Fruit fly (Drosophila melanogaster): Measurements from ENCODE around the gene CAH8.

Gene CAH8

DNA sequence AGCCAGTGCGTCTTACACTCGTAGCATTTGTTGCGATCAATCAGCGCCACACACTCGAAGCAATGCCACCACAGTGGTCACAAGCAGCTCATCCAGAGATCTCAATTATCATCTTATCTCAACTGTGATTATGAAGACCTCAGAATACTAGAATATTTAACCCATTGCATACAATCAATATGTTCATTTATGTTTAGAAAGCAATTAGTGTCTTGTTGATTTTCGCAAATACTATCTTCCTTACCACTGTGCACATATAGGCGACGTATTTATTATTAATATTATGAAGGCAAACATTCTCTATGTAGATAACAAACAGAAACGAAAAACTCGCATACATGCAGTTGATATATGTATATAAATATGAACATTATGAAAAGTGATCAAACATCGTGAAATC lies 30.7 kb downstream of the CAH8 start (continued):
- TF ChIP-seq Sox102F (GFP tag; optimal IDR thresholded peaks at IDR 0.05), result peak; percentile 76
- TF ChIP-seq nau (GFP tag; optimal IDR thresholded peaks at IDR 0.05), result peak; percentile 86
- TF ChIP-seq CG17385 (GFP tag; optimal IDR thresholded peaks at IDR 0.05), result peak; percentile 32
- peak; percentile 82 for TF ChIP-seq CG2875 (GFP tag; optimal IDR thresholded peaks at IDR 0.05)
- TF ChIP-seq Dip2 (GFP tag; IDR thresholded peaks at IDR 0.05), result no peak
- TF ChIP-seq CG10147 (GFP tag; optimal IDR thresholded peaks at IDR 0.05), result peak; percentile 40
- TF ChIP-seq CG12659 (GFP tag; optimal IDR thresholded peaks at IDR 0.05), result peak; percentile 54
- peak; percentile 67 for TF ChIP-seq phol (tag; optimal IDR thresholded peaks at IDR 0.05)
- peak; percentile 87 for TF ChIP-seq vvl (GFP tag; IDR thresholded peaks at IDR 0.05)
- no peak for TF ChIP-seq fru (optimal IDR thresholded peaks at IDR 0.05)
- peak; percentile 75 for TF ChIP-seq tgo (GFP tag; IDR thresholded peaks at IDR 0.05)
- TF ChIP-seq HLH3B (GFP tag; IDR thresholded peaks at IDR 0.05), result peak; percentile 79
- peak; percentile 69 for TF ChIP-seq unpg (GFP tag; optimal IDR thresholded peaks at IDR 0.05)
- TF ChIP-seq CG6791 (GFP tag; IDR thresholded peaks at IDR 0.05; ENCODE audit: partially characterized antibody), result no peak
- no peak for TF ChIP-seq tll (GFP tag; optimal IDR thresholded peaks at IDR 0.05)
- no peak for TF ChIP-seq Oaz (GFP tag; IDR thresholded peaks at IDR 0.05)
- TF ChIP-seq Nf-YC (tag; optimal IDR thresholded peaks at IDR 0.05), result no peak
- peak; percentile 72 for TF ChIP-seq CG8924 (tag; optimal IDR thresholded peaks at IDR 0.05)
- TF ChIP-seq Nf-YB (GFP tag; optimal IDR thresholded peaks at IDR 0.05), result peak; percentile 59
- peak; percentile 62; the same call in 1 of the 3 replicates for TF ChIP-seq CG34422 (GFP tag; IDR thresholded peaks at IDR 0.05)
- TF ChIP-seq CG3726 (GFP tag; IDR thresholded peaks at IDR 0.05), result 0 out of 3 replicates have a peak, but pooled peaks have one; percentile 50
- no peak for TF ChIP-seq CG7928 (GFP tag; optimal IDR thresholded peaks at IDR 0.05)
- TF ChIP-seq Ets65A (GFP tag), result no peak
- peak; percentile 82 for TF ChIP-seq dysf (GFP tag; IDR thresholded peaks at IDR 0.05)
- TF ChIP-seq insv (GFP tag; optimal IDR thresholded peaks at IDR 0.05), result no peak
- TF ChIP-seq CG12236 (GFP tag; optimal IDR thresholded peaks at IDR 0.05), result peak; percentile 66
- peak; percentile 81 for TF ChIP-seq CG1529 (GFP tag; optimal IDR thresholded peaks at IDR 0.05)
- peak; percentile 69 for TF ChIP-seq org-1 (GFP tag; optimal IDR thresholded peaks at IDR 0.05)
- peak; percentile 47 for TF ChIP-seq CG11723 (GFP tag; optimal IDR thresholded peaks at IDR 0.05)
- peak; percentile 73 for TF ChIP-seq tap (tag; optimal IDR thresholded peaks at IDR 0.05)
- peak; percentile 58 for TF ChIP-seq Ssrp (tag; optimal IDR thresholded peaks at IDR 0.05)
- TF ChIP-seq Lim3 (GFP tag; IDR thresholded peaks at IDR 0.05), result no peak
- TF ChIP-seq B-H1 (GFP tag; IDR thresholded peaks at IDR 0.05), result peak; percentile 76
- peak; percentile 65 for TF ChIP-seq lbe (GFP tag; optimal IDR thresholded peaks at IDR 0.05)
- peak; percentile 78 for TF ChIP-seq CG17829 (tag; optimal IDR thresholded peaks at IDR 0.05)
- TF ChIP-seq Vsx1 (GFP tag; optimal IDR thresholded peaks at IDR 0.05), result peak; percentile 59
- peak; percentile 57 for TF ChIP-seq CG12071 (GFP tag; optimal IDR thresholded peaks at IDR 0.05)
- no peak for TF ChIP-seq slp2 (GFP tag; optimal IDR thresholded peaks at IDR 0.05)
- TF ChIP-seq zen2 (GFP tag; IDR thresholded peaks at IDR 0.05; ENCODE audit: partially characterized antibody), result no peak
- TF ChIP-seq BtbVII (GFP tag; optimal IDR thresholded peaks at IDR 0.05), result peak; percentile 46
- no peak for TF ChIP-seq lov (optimal IDR thresholded peaks at IDR 0.05)
- peak; percentile 74; the same call in 1 of the 3 replicates for TF ChIP-seq lov (GFP tag; IDR thresholded peaks at IDR 0.05)
- peak; percentile 69 for TF ChIP-seq lab (GFP tag; optimal IDR thresholded peaks at IDR 0.05)
- TF ChIP-seq CTCF (GFP tag; optimal IDR thresholded peaks at IDR 0.05), result no peak
- TF ChIP-seq CG2678 (tag; optimal IDR thresholded peaks at IDR 0.05), result peak; percentile 81
- no peak; the same call in 1 of the 2 replicates for TF ChIP-seq Taf1 (GFP tag; IDR thresholded peaks at IDR 0.05)
- no peak for TF ChIP-seq Dref (GFP tag; IDR thresholded peaks at IDR 0.05)
- peak; percentile 18; the same call in 1 of the 2 replicates for TF ChIP-seq MBD-R2 (GFP tag; IDR thresholded peaks at IDR 0.05)
- peak; percentile 88 for TF ChIP-seq Xrp1 (GFP tag; IDR thresholded peaks at IDR 0.05)
- no peak for TF ChIP-seq pzg (GFP tag; optimal IDR thresholded peaks at IDR 0.05)
- TF ChIP-seq CG15269 (tag; optimal IDR thresholded peaks at IDR 0.05), result peak; percentile 56
- TF ChIP-seq z (GFP tag; IDR thresholded peaks at IDR 0.05), result no peak

Data from whole organism, embryonic.